Worm (Caenorhabditis elegans): ENCODE results near the gene F22E5.13.
"Not testable (repeated sequence)": the region's sequence is repeated elsewhere in the genome, so short reads cannot be mapped to it uniquely, and the experiment has no call there.

DNA sequence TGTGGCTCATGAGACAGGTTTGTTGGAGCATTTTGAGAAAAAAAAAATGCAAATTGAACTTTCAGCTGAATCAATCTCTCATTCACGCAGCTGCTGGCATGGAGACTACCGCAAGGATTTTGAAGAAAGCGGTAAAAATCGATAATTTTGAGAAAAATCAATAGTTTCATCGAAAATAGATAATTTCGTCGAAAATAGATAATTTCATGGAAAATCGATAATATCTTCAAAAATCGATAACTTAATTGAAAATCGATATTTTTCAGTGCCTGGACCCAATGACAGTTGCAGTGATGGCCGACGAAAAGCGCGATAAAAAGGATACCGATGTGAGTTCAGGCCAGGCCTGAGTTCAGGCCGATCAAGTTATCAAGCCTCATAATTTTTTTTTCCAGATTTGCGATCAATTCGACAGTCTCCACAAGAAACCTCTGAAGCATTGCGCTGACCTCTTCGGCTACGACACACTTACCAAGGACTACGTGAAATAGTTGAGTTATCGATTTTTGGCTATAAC, 26.4 kb downstream of the F22E5.13 start, which contains the start of gene D2062.4:
- not testable (repeated sequence) for TF ChIP-seq him-1, dao-5 (tag; optimal IDR thresholded peaks at IDR 0.05)
